Worm (Caenorhabditis elegans) whole organism, young adult: Measurements from ENCODE around the gene clc-6.

Source experiments
- B0035.1 ChIP-seq: sonication (generic microtip); optimal IDR thresholded peaks from 2 replicates; lab custom pipeline; 2016; ENCODE audit warnings: missing genetic modification characterization, mild to moderate bottlenecking, missing compliant biosample characterization, missing genotype, missing genetic modification reagents
- B0261.1 ChIP-seq: sonication (generic microtip); optimal IDR thresholded peaks from 2 replicates; lab custom pipeline; 2016; ENCODE audit warnings: mild to moderate bottlenecking, missing genetic modification characterization, moderate library complexity, missing compliant biosample characterization
- B0336.3 ChIP-seq: fragments of 200-800 bp; sonication (Bioruptor generic); IDR thresholded peaks from 2 replicates; pipeline ENCODE4 v1.3.6; 2022; ENCODE audit warnings: missing genetic modification characterization, missing compliant biosample characterization
- F37B4.10 ChIP-seq: fragments of 200-800 bp; sonication (Bioruptor generic); IDR thresholded peaks from 2 replicates; pipeline ENCODE4 v1.3.6; 2022; ENCODE audit warnings: missing genetic modification characterization, missing compliant biosample characterization
- F39B2.1 ChIP-seq: fragments of 200-800 bp; sonication (Bioruptor generic); IDR thresholded peaks from 2 replicates; pipeline ENCODE4 v1.3.6; 2022; ENCODE audit warnings: missing genetic modification reagents, missing genetic modification characterization, missing compliant biosample characterization
- F49E8.2 ChIP-seq: sonication (generic microtip); optimal IDR thresholded peaks from 3 replicates; lab custom pipeline; 2017; ENCODE audit warnings: missing genetic modification characterization, mild to moderate bottlenecking, missing compliant biosample characterization, antibody characterized with exemption, moderate library complexity; ENCODE audit not compliant: insufficient read depth
- F52B5.7 ChIP-seq: sonication (generic microtip); optimal IDR thresholded peaks from 2 replicates; lab custom pipeline; 2016; ENCODE audit warnings: mild to moderate bottlenecking, missing genetic modification characterization, missing compliant biosample characterization
- F57A8.1 ChIP-seq: fragments of 200-800 bp; sonication (Bioruptor generic); optimal IDR thresholded peaks from 2 replicates; lab custom pipeline; 2018; ENCODE audit warnings: mild to moderate bottlenecking, missing genetic modification characterization, moderate library complexity, missing compliant biosample characterization
- Y53G8AR.9 ChIP-seq: fragments of 200-800 bp; sonication (Bioruptor generic); conservative IDR thresholded peaks from 2 replicates; pipeline ENCODE4 v1.3.6; 2022; ENCODE audit warnings: missing genetic modification reagents, missing genetic modification characterization, missing compliant biosample characterization
- ZK185.1 ChIP-seq: sonication (generic microtip); optimal IDR thresholded peaks from 2 replicates; lab custom pipeline; 2016; ENCODE audit warnings: mild to moderate bottlenecking, missing genetic modification characterization, missing compliant biosample characterization; ENCODE audit not compliant: poor library complexity, severe bottlenecking
- akir-1 ChIP-seq: fragments of 200-800 bp; sonication (Bioruptor generic); optimal IDR thresholded peaks from 2 replicates; lab custom pipeline; 2018; ENCODE audit warnings: mild to moderate bottlenecking, missing genetic modification characterization, moderate library complexity, missing compliant biosample characterization
- athp-1 ChIP-seq: sonication (generic microtip); optimal IDR thresholded peaks from 2 replicates; lab custom pipeline; 2017; ENCODE audit warnings: mild to moderate bottlenecking, missing genetic modification characterization, missing compliant biosample characterization
- attf-5 ChIP-seq: fragments of 200-800 bp; sonication (Bioruptor generic); optimal IDR thresholded peaks from 2 replicates; lab custom pipeline; 2018; ENCODE audit warnings: mild to moderate bottlenecking, missing genetic modification characterization, missing compliant biosample characterization
- attf-6 ChIP-seq: fragments of 200-800 bp; sonication (Bioruptor generic); IDR thresholded peaks from 2 replicates; pipeline ENCODE4 v1.3.6; 2022; ENCODE audit warnings: missing genetic modification reagents, missing genetic modification characterization, missing compliant biosample characterization
- bed-2 ChIP-seq: fragments of 200-800 bp; sonication (Bioruptor generic); IDR thresholded peaks from 2 replicates; pipeline ENCODE4 v1.3.6; 2022; ENCODE audit warnings: missing genetic modification reagents, missing genetic modification characterization, missing compliant biosample characterization
- cebp-2 ChIP-seq: fragments of 200-800 bp; sonication (Bioruptor generic); IDR thresholded peaks from 2 replicates; pipeline ENCODE4 v1.3.6; 2022; ENCODE audit warnings: missing genetic modification characterization, missing compliant biosample characterization
- ceh-100 ChIP-seq: fragments of 200-800 bp; sonication (Bioruptor generic); IDR thresholded peaks from 2 replicates; pipeline ENCODE4 v1.3.6; 2022; ENCODE audit warnings: missing genetic modification reagents, missing genetic modification characterization, missing compliant biosample characterization
- ceh-40 ChIP-seq: fragments of 200-800 bp; sonication (Bioruptor generic); IDR thresholded peaks from 2 replicates; pipeline ENCODE4 v1.3.6; 2022; ENCODE audit warnings: missing genetic modification characterization, missing compliant biosample characterization
- dpff-1 ChIP-seq: sonication (generic microtip); optimal IDR thresholded peaks from 2 replicates; lab custom pipeline; 2017; ENCODE audit warnings: mild to moderate bottlenecking, missing genetic modification characterization, missing compliant biosample characterization
- ekl-4 ChIP-seq: fragments of 200-800 bp; sonication (Bioruptor generic); IDR thresholded peaks from 2 replicates; pipeline ENCODE4 v1.3.6; 2022; ENCODE audit warnings: missing genetic modification reagents, missing genetic modification characterization, missing compliant biosample characterization
- ets-4 ChIP-seq: fragments of 200-800 bp; sonication (Bioruptor generic); optimal IDR thresholded peaks from 2 replicates; lab custom pipeline; 2018; ENCODE audit warnings: mild to moderate bottlenecking, missing genetic modification characterization, missing compliant biosample characterization
- fkh-3 ChIP-seq: sonication (generic microtip); optimal IDR thresholded peaks from 2 replicates; lab custom pipeline; 2016; ENCODE audit warnings: mild to moderate bottlenecking, missing genetic modification characterization, missing compliant biosample characterization
- hmg-1.2 ChIP-seq: fragments of 200-800 bp; sonication (Bioruptor generic); IDR thresholded peaks from 2 replicates; pipeline ENCODE4 v1.3.6; 2022; ENCODE audit warnings: missing genetic modification reagents, missing genetic modification characterization, missing compliant biosample characterization
- hmg-20 ChIP-seq: fragments of 200-800 bp; sonication (Bioruptor generic); IDR thresholded peaks from 2 replicates; pipeline ENCODE4 v1.3.6; 2022; ENCODE audit warnings: missing genetic modification reagents, missing genetic modification characterization, missing compliant biosample characterization
- let-526 ChIP-seq: fragments of 200-800 bp; sonication (Bioruptor generic); IDR thresholded peaks from 2 replicates; pipeline ENCODE4 v1.3.6; 2022; ENCODE audit warnings: missing genetic modification reagents, missing genetic modification characterization, missing compliant biosample characterization
- lin-35 ChIP-seq, 3 experiments: fragments of 150-350 bp in 2 of 3; sonication (generic microtip) in 1 of 3; optimal IDR thresholded peaks; 2 replicates each; lab custom pipeline; 2014 to 2018; ENCODE audit warnings: missing biosample characterization in 3 of 3, missing genetic modification characterization in 3 of 3, missing genetic modification reagents in 3 of 3
- lin-54 ChIP-seq: fragments of 200-800 bp; sonication (Bioruptor generic); optimal IDR thresholded peaks from 2 replicates; lab custom pipeline; 2018; ENCODE audit warnings: mild to moderate bottlenecking, missing genetic modification characterization, missing compliant biosample characterization
- lsy-27 ChIP-seq: sonication (generic microtip); optimal IDR thresholded peaks from 2 replicates; lab custom pipeline; 2017; ENCODE audit warnings: missing genetic modification characterization, mild to moderate bottlenecking, missing compliant biosample characterization, antibody characterized with exemption, missing genotype, borderline replicate concordance; ENCODE audit not compliant: insufficient read depth
- madf-10 ChIP-seq: sonication (generic microtip); optimal IDR thresholded peaks from 2 replicates; lab custom pipeline; 2016; ENCODE audit warnings: mild to moderate bottlenecking, missing genetic modification characterization, missing compliant biosample characterization
- madf-6 ChIP-seq: fragments of 200-800 bp; sonication (Bioruptor generic); IDR thresholded peaks from 2 replicates; pipeline ENCODE4 v1.3.6; 2022; ENCODE audit warnings: missing genetic modification reagents, missing genetic modification characterization, missing compliant biosample characterization
- madf-8 ChIP-seq: fragments of 200-800 bp; sonication (Bioruptor generic); conservative IDR thresholded peaks from 2 replicates; pipeline ENCODE4 v1.3.6; 2022; ENCODE audit warnings: missing genetic modification reagents, missing genetic modification characterization, missing compliant biosample characterization
- mcd-1 ChIP-seq: fragments of 200-800 bp; sonication (Bioruptor generic); IDR thresholded peaks from 2 replicates; pipeline ENCODE4 v1.3.6; 2022; ENCODE audit warnings: missing genetic modification reagents, missing genetic modification characterization, missing compliant biosample characterization
- mel-28 ChIP-seq: sonication (generic microtip); optimal IDR thresholded peaks from 2 replicates; lab custom pipeline; 2016; ENCODE audit warnings: borderline replicate concordance, mild to moderate bottlenecking, missing genetic modification characterization, missing compliant biosample characterization
- mes-4 ChIP-seq: sonication (generic microtip); optimal IDR thresholded peaks from 2 replicates; lab custom pipeline; 2016; ENCODE audit warnings: missing genotype, missing genetic modification characterization, missing compliant biosample characterization
- mxl-1 ChIP-seq: sonication (generic microtip); optimal IDR thresholded peaks from 2 replicates; lab custom pipeline; 2016; ENCODE audit warnings: missing genetic modification characterization, missing compliant biosample characterization
- pbrm-1 ChIP-seq: fragments of 200-800 bp; sonication (Bioruptor generic); IDR thresholded peaks from 2 replicates; pipeline ENCODE4 v1.3.6; 2022; ENCODE audit warnings: missing genetic modification reagents, missing genetic modification characterization, missing compliant biosample characterization
- tbp1 ChIP-seq: fragments of 200-800 bp; sonication (Bioruptor generic); optimal IDR thresholded peaks from 2 replicates; lab custom pipeline; 2018; ENCODE audit warnings: mild to moderate bottlenecking, missing genetic modification characterization, missing compliant biosample characterization
- tlf-1 ChIP-seq: fragments of 200-800 bp; sonication (Bioruptor generic); optimal IDR thresholded peaks from 2 replicates; lab custom pipeline; 2018; ENCODE audit warnings: mild to moderate bottlenecking, missing genetic modification characterization, missing compliant biosample characterization
- unc-62 ChIP-seq: fragments of 150-350 bp; optimal IDR thresholded peaks from 2 replicates; lab custom pipeline; 2014; ENCODE audit warnings: missing biosample characterization, missing genetic modification reagents, missing genetic modification characterization
- zfh-2 ChIP-seq: fragments of 200-800 bp; sonication (Bioruptor generic); conservative IDR thresholded peaks from 2 replicates; pipeline ENCODE4 v1.3.6; 2022; ENCODE audit warnings: missing genetic modification reagents, missing genetic modification characterization, missing compliant biosample characterization
- zim-3 ChIP-seq: sonication (generic microtip); optimal IDR thresholded peaks from 2 replicates; lab custom pipeline; 2017; ENCODE audit warnings: mild to moderate bottlenecking, missing genetic modification characterization, moderate library complexity, missing compliant biosample characterization
- ztf-25 ChIP-seq: fragments of 200-800 bp; sonication (Bioruptor generic); IDR thresholded peaks from 2 replicates; pipeline ENCODE4 v1.3.6; 2022; ENCODE audit warnings: missing genetic modification reagents, missing genetic modification characterization, missing compliant biosample characterization

Gene clc-6

DNA sequence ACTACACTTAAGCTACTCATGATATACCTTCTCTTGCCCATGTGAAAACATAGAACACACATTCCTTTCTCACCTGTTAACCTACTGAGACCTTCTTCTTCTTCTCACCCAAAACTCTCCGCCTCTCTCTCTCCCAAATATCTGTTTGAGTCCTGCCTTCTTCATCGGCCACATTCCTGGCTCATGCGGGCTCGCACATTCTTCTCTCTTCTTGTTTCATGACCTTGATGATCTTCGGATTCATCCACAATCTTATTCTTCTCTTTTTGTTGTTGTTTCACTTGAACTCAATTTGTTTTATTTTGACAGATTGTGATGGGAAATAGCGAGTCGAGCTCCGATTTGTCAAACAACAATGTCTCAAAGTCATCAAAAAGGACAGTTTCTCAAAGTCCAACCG, 24.1 kb downstream of the clc-6 start, which contains the start of gene T19C4.5:
Gene T19C4.5, plus strand, starts transcription at position 308 of the 400 bp plus-strand sequence.
- TF ChIP-seq F52B5.7 (tag; lab: Kevin White, UChicago) (no peak), lin-54 (no peak), tbp1 (GFP tag; lab: Kevin White, UChicago) (no peak), ceh-40 (GFP tag; lab: Robert Waterston, UW) (no peak), hmg-20 (GFP tag; lab: Robert Waterston, UW) (no peak), ets-4 (GFP tag; lab: Kevin White, UChicago) (no peak), zim-3 (tag; lab: Kevin White, UChicago) (no peak), Y53G8AR.9 (GFP tag; lab: Robert Waterston, UW) (no peak), mes-4 (tag; lab: Kevin White, UChicago) (no peak), lsy-27 (tag; lab: Kevin White, UChicago) (no peak), bed-2 (GFP tag; lab: Robert Waterston, UW) (no peak), F39B2.1 (GFP tag; lab: Robert Waterston, UW) (no peak), F49E8.2 (tag; lab: Kevin White, UChicago) (no peak), hmg-1.2 (no peak), F57A8.1 (GFP tag; lab: Kevin White, UChicago) (no peak)
- TF ChIP-seq, all 124 proteins: peak for 0

DNA sequence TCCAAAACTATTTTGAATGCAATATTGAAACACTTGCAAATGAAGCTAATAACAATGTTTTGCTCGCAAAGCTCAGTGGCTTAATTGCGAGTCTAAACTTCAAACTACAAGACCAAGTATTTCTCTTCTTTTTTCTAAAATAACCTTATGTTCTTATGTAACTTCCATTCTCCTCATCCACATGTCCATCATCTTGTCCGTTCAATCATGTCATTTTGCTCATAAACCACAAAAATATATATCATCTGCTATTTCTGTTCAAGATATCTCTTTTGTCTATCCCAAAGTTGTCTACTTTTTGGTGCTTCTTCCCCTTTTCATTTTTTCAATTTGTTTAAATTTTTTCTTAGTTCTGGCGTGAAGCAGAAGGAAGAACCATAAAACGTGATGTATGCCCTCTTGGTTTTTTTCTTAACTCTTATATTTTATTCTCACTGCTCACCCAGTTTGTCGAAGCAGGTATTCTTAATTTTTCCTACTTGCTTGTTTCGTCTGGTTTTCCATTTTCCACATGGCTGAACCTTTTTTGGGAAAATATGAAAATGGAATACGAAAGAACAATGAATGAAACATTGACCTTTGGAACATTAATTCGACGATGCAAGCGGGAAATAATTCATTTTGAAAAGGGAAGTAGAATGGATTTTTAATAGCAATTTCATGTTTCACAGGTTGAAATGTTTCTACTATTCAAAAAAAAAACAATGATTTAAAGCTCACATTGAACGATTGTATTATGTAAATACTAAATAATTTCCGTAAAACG, 25.3 kb downstream of the clc-6 start:
- TF ChIP-seq F37B4.10 (GFP tag; lab: Robert Waterston, UW) (no peak), mxl-1 (tag; lab: Kevin White, UChicago) (no peak), fkh-3 (tag; lab: Kevin White, UChicago) (no peak), unc-62 (GFP tag; lab: Kevin White, UChicago) (no peak), akir-1 (GFP tag; lab: Kevin White, UChicago) (no peak), B0261.1 (tag; lab: Kevin White, UChicago) (no peak), F49E8.2 (tag; lab: Kevin White, UChicago) (no peak), mcd-1 (no peak)
- TF ChIP-seq, all 124 proteins: peak for 0

DNA sequence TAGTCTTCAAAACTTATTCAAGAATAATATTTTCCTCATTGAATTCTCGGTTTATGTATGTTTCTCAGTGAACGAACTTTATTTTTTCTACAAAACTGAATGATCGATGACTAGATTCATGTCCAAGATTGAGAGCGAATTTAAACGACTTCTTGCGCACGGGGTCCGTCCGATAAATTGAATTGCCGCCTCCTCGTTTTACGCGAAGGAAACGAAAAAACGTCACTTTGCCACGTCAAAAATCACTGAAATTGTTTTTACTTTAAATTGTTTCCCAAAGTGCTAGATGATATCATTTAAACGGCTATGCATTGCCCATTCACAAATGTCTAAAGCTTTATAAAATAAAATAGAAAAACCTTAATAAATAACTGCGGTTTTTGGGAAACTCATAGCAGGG, 28.3 kb downstream of the clc-6 start:
- no peak for TF ChIP-seq ekl-4 (GFP tag; lab: Robert Waterston, UW)
- TF ChIP-seq madf-6 (GFP tag; lab: Robert Waterston, UW), result no peak
- no peak for TF ChIP-seq madf-8 (GFP tag; lab: Robert Waterston, UW)
- TF ChIP-seq mel-28 (tag; lab: Kevin White, UChicago), result no peak
- TF ChIP-seq B0336.3, result no peak
- TF ChIP-seq tlf-1, result no peak
- TF ChIP-seq lin-35 (GFP tag; optimal IDR thresholded peaks at IDR 0.05; lab: Kevin White, UChicago), result no peak
- no peak for TF ChIP-seq B0035.1
- TF ChIP-seq madf-10 (tag; lab: Kevin White, UChicago), result no peak
- no peak for TF ChIP-seq ceh-100 (GFP tag; lab: Robert Waterston, UW)
- TF ChIP-seq cebp-2 (GFP tag; lab: Robert Waterston, UW), result no peak
- no peak for TF ChIP-seq athp-1
- TF ChIP-seq let-526 (GFP tag; lab: Robert Waterston, UW), result no peak
- no peak for TF ChIP-seq dpff-1 (tag; lab: Kevin White, UChicago)
- TF ChIP-seq pbrm-1 (GFP tag; lab: Robert Waterston, UW), result no peak
- no peak for TF ChIP-seq ztf-25
- TF ChIP-seq attf-6, result no peak
- no peak for TF ChIP-seq zfh-2
- TF ChIP-seq attf-5 (GFP tag; lab: Kevin White, UChicago), result no peak
- TF ChIP-seq ZK185.1 (tag; lab: Kevin White, UChicago), result no peak
